Fruit fly (Drosophila melanogaster): ENCODE results near the gene Mst84Db.

Gene Mst84Db

dm6 chr3R:7365527-7365926 is at the start of gene Mst84Db, which contains the start of gene Mst84Da:
Mst84Db (minus strand) TSS chr3R:7365627.
Mst84Da (plus strand) TSS chr3R:7365850.
- TF ChIP-seq Pif1A (GFP tag; optimal IDR thresholded peaks at IDR 0.05), result no peak

- no peak for TF ChIP-seq CG10348 (GFP tag; IDR thresholded peaks at IDR 0.05)
- TF ChIP-seq CG13204 (GFP tag; optimal IDR thresholded peaks at IDR 0.05), result no peak
- TF ChIP-seq CG34367 (tag; optimal IDR thresholded peaks at IDR 0.05), result no peak
- TF ChIP-seq fd96Ca (GFP tag; IDR thresholded peaks at IDR 0.05), result no peak
- no peak for TF ChIP-seq EcR (GFP tag; optimal IDR thresholded peaks at IDR 0.05)
- TF ChIP-seq Snoo (tag; optimal IDR thresholded peaks at IDR 0.05), result no peak
- TF ChIP-seq CG14655 (GFP tag; optimal IDR thresholded peaks at IDR 0.05), result no peak
- no peak for TF ChIP-seq Ets98B (GFP tag; IDR thresholded peaks at IDR 0.05)
- TF ChIP-seq Pif1B (GFP tag; optimal IDR thresholded peaks at IDR 0.05), result no peak
- TF ChIP-seq CG8301 (tag; optimal IDR thresholded peaks at IDR 0.05), result no peak
- TF ChIP-seq rn (GFP tag; IDR thresholded peaks at IDR 0.05), result no peak
- no peak for TF ChIP-seq CG15710 (tag; optimal IDR thresholded peaks at IDR 0.05)
- TF ChIP-seq D1 (tag; optimal IDR thresholded peaks at IDR 0.05), result no peak
- TF ChIP-seq CG8159 (tag; optimal IDR thresholded peaks at IDR 0.05), result no peak
- no peak for TF ChIP-seq Pif1A (GFP tag; optimal IDR thresholded peaks at IDR 0.05)
These were observed 41.1 kb upstream of the Mst84Db start, which contains the start of gene Ir84a for dm6 chr3R:7406569-7406968. Ir84a (plus strand) TSS chr3R:7406869.

dm6 chr3R:7394047-7394446 is 28.6 kb upstream of the Mst84Db start:
- no peak for TF ChIP-seq CG13204 (GFP tag; optimal IDR thresholded peaks at IDR 0.05)
- no peak for TF ChIP-seq CG32121 (GFP tag; IDR thresholded peaks at IDR 0.05)
- no peak for TF ChIP-seq CG34367 (tag; optimal IDR thresholded peaks at IDR 0.05)
- TF ChIP-seq Pif1A (GFP tag; optimal IDR thresholded peaks at IDR 0.05), result no peak
- TF ChIP-seq fd96Ca (GFP tag; IDR thresholded peaks at IDR 0.05), result no peak
- TF ChIP-seq CG15710 (tag; optimal IDR thresholded peaks at IDR 0.05), result no peak
- TF ChIP-seq Snoo (tag; optimal IDR thresholded peaks at IDR 0.05), result no peak
- TF ChIP-seq Ets98B (GFP tag; IDR thresholded peaks at IDR 0.05), result no peak
- no peak for TF ChIP-seq Pif1B (GFP tag; optimal IDR thresholded peaks at IDR 0.05)
- TF ChIP-seq CG9948 (tag; optimal IDR thresholded peaks at IDR 0.05), result no peak

- TF ChIP-seq Snoo (tag; optimal IDR thresholded peaks at IDR 0.05) (no peak), fd96Ca (GFP tag; IDR thresholded peaks at IDR 0.05) (no peak), CG17806 (tag; optimal IDR thresholded peaks at IDR 0.05) (no peak), CG8301 (tag; optimal IDR thresholded peaks at IDR 0.05) (no peak), D1 (tag; optimal IDR thresholded peaks at IDR 0.05) (no peak)
These were observed 25.7 kb upstream of the Mst84Db start, which contains the start of gene CG42650 for dm6 chr3R:7391113-7391512. CG42650 (plus strand) TSS chr3R:7391413.

- TF ChIP-seq CG8301 (tag; optimal IDR thresholded peaks at IDR 0.05) (no peak), D1 (tag; optimal IDR thresholded peaks at IDR 0.05) (no peak), Pif1A (GFP tag; optimal IDR thresholded peaks at IDR 0.05) (no peak)
These were observed 3.8 kb upstream of the Mst84Db start, which contains the start of gene MstProx for dm6 chr3R:7369205-7369604. MstProx (minus strand) TSS chr3R:7369305.

dm6 chr3R:7364573-7364972 is 854 bp downstream of the Mst84Db start, which contains the start of gene Mst84Dc:
Mst84Dc (minus strand) TSS chr3R:7364673.
- TF ChIP-seq CG13204 (GFP tag; optimal IDR thresholded peaks at IDR 0.05) (no peak), CG15710 (tag; optimal IDR thresholded peaks at IDR 0.05) (no peak), Pif1A (GFP tag; optimal IDR thresholded peaks at IDR 0.05) (no peak), CG9948 (tag; optimal IDR thresholded peaks at IDR 0.05) (no peak), CG12605 (GFP tag; IDR thresholded peaks at IDR 0.05) (no peak), Pif1B (GFP tag; optimal IDR thresholded peaks at IDR 0.05) (no peak), CG14655 (GFP tag; optimal IDR thresholded peaks at IDR 0.05) (no peak), CG8301 (tag; optimal IDR thresholded peaks at IDR 0.05) (no peak), rn (GFP tag; IDR thresholded peaks at IDR 0.05) (no peak), Snoo (tag; optimal IDR thresholded peaks at IDR 0.05) (no peak), D1 (tag; optimal IDR thresholded peaks at IDR 0.05) (no peak), CG34367 (tag; optimal IDR thresholded peaks at IDR 0.05) (no peak)

dm6 chr3R:7363673-7364072 is 1.8 kb downstream of the Mst84Db start, which contains the start of gene Mst84Dd:
Mst84Dd (minus strand) TSS chr3R:7363773.
- TF ChIP-seq Pif1B (GFP tag; optimal IDR thresholded peaks at IDR 0.05) (no peak), D1 (tag; optimal IDR thresholded peaks at IDR 0.05) (no peak), CG15710 (tag; optimal IDR thresholded peaks at IDR 0.05) (no peak)

- no peak for TF ChIP-seq CG4496 (GFP tag; IDR thresholded peaks at IDR 0.05)
- no peak for TF ChIP-seq Ets98B (GFP tag; IDR thresholded peaks at IDR 0.05)
- TF ChIP-seq fd96Ca (GFP tag; IDR thresholded peaks at IDR 0.05), result no peak
- TF ChIP-seq CG10348 (GFP tag; IDR thresholded peaks at IDR 0.05), result no peak
- no peak for TF ChIP-seq CG14655 (GFP tag; optimal IDR thresholded peaks at IDR 0.05)
- TF ChIP-seq CG8159 (tag; optimal IDR thresholded peaks at IDR 0.05), result no peak
- no peak for TF ChIP-seq Pif1B (GFP tag; optimal IDR thresholded peaks at IDR 0.05)
- TF ChIP-seq CG34367 (tag; optimal IDR thresholded peaks at IDR 0.05), result no peak
- no peak for TF ChIP-seq CG9948 (tag; optimal IDR thresholded peaks at IDR 0.05)
- TF ChIP-seq CG32121 (GFP tag; IDR thresholded peaks at IDR 0.05), result no peak
These were observed 3.4 kb downstream of the Mst84Db start, which contains the start of gene CG17944 for dm6 chr3R:7362023-7362422. CG17944 (minus strand) TSS chr3R:7362123.
